Worm (Caenorhabditis elegans): ENCODE measurements around the gene C42D8.1.

C42D8.1 gene

DNA sequence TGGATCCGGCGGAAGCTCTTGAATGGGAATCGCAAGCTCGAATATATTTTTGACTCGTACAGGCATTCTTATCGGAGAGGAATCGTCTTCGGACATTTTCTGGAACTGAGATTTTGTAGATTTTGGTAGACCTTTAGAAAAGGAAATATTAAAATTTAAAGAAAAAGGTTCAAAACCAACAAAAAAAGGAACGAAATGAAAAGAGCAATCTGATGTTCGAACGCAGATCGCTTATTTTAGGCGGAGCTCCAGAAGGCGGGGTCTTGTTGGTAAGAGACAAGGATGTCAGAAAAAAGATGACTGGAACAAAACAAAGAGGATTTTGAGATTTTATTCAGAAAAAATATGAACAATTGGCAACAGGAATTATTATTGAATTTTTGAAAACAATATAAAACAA, 2.4 kb upstream of the C42D8.1 start, which contains the start of gene C42D8.9:
C42D8.9 (minus strand) TSS at position 101 of the 400 bp plus-strand sequence.
- TF ChIP-seq aly-1 (tag; optimal IDR thresholded peaks at IDR 0.05) (no peak), hmg-4 (GFP tag; optimal IDR thresholded peaks at IDR 0.05) (no peak), F13C5.2 (tag; optimal IDR thresholded peaks at IDR 0.05) (no peak), tra-4 (tag; optimal IDR thresholded peaks at IDR 0.05) (no peak), tbx-37 (GFP tag; conservative IDR thresholded peaks at IDR 0.05) (no peak), sea-1 (GFP tag; conservative IDR thresholded peaks at IDR 0.05) (no peak), ceh-36 (tag; optimal IDR thresholded peaks at IDR 0.05) (no peak), hmbx-1 (tag; optimal IDR thresholded peaks at IDR 0.05) (no peak), B0310.2 (tag; optimal IDR thresholded peaks at IDR 0.05) (no peak), flt-1 (GFP tag; IDR thresholded peaks at IDR 0.05) (no peak), ama-1 (optimal IDR thresholded peaks at IDR 0.05) (no peak), pes-1 (GFP tag; IDR thresholded peaks at IDR 0.05) (no peak), hnd-1 (tag; optimal IDR thresholded peaks at IDR 0.05) (no peak), tbx-11 (GFP tag; IDR thresholded peaks at IDR 0.05) (no peak), ets-7 (tag; optimal IDR thresholded peaks at IDR 0.05) (no peak), ceh-13 (GFP tag; optimal IDR thresholded peaks at IDR 0.05) (no peak), scrt-1 (GFP tag; IDR thresholded peaks at IDR 0.05) (no peak)

DNA sequence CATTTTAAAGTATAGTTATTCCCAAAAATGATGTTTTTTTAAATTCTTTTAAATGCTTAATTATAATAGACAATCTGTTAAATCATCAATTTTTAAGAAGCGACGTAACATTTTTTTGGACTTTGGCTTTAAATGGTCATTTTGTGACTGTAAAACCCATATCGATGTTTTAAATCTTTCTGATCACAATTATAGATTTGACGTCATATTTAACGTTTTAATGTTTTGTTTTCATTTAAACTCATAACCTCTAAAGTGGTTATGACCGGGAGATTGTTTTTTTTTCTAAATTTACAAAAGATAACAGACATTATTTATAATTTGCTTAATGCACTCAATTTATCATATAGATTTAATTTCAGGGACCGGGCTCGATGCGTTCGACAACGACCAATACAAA, 2.6 kb downstream of the C42D8.1 start:
- TF ChIP-seq ceh-13 (GFP tag; optimal IDR thresholded peaks at IDR 0.05) (no peak), ceh-36 (tag; optimal IDR thresholded peaks at IDR 0.05) (no peak), flt-1 (GFP tag; IDR thresholded peaks at IDR 0.05) (no peak), hnd-1 (tag; optimal IDR thresholded peaks at IDR 0.05) (no peak), ama-1 (optimal IDR thresholded peaks at IDR 0.05) (no peak), aly-1 (tag; optimal IDR thresholded peaks at IDR 0.05) (no peak), hmg-4 (GFP tag; optimal IDR thresholded peaks at IDR 0.05) (no peak), F13C5.2 (tag; optimal IDR thresholded peaks at IDR 0.05) (no peak), B0310.2 (tag; optimal IDR thresholded peaks at IDR 0.05) (no peak), tra-4 (tag; optimal IDR thresholded peaks at IDR 0.05) (no peak)

DNA sequence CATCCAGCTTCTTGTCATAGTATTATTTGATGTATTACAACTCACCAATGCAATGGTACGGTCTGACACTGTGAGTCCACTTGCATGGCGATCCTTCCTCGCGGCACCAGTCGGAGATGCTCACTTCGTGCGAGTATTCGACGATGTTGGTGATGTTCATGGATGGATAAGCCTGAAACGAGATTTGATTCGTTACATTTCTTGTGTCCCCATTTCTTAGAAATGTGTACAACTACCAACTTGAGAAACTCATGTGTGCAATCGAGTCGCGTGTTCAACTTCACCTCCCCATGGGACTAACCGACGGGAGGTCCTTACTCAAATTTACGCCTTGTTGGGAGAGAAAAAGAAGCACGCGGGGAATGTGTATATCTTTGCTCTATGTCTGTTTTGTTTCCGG, 6.2 kb downstream of the C42D8.1 start:
- no peak for TF ChIP-seq hnd-1 (tag; optimal IDR thresholded peaks at IDR 0.05)
- TF ChIP-seq ceh-13 (GFP tag; optimal IDR thresholded peaks at IDR 0.05): no peak
- no peak for TF ChIP-seq pes-1 (GFP tag; IDR thresholded peaks at IDR 0.05)
- TF ChIP-seq ets-7 (tag; optimal IDR thresholded peaks at IDR 0.05): no peak
- TF ChIP-seq hmg-4 (GFP tag; optimal IDR thresholded peaks at IDR 0.05): no peak
- no peak for TF ChIP-seq ceh-36 (tag; optimal IDR thresholded peaks at IDR 0.05)
- TF ChIP-seq hmbx-1 (tag; optimal IDR thresholded peaks at IDR 0.05): no peak
- no peak for TF ChIP-seq flt-1 (GFP tag; IDR thresholded peaks at IDR 0.05)
- no peak for TF ChIP-seq F13C5.2 (tag; optimal IDR thresholded peaks at IDR 0.05)
- no peak for TF ChIP-seq tra-4 (tag; optimal IDR thresholded peaks at IDR 0.05)
- TF ChIP-seq tbx-37 (GFP tag; conservative IDR thresholded peaks at IDR 0.05): no peak
- no peak for TF ChIP-seq scrt-1 (GFP tag; IDR thresholded peaks at IDR 0.05)

DNA sequence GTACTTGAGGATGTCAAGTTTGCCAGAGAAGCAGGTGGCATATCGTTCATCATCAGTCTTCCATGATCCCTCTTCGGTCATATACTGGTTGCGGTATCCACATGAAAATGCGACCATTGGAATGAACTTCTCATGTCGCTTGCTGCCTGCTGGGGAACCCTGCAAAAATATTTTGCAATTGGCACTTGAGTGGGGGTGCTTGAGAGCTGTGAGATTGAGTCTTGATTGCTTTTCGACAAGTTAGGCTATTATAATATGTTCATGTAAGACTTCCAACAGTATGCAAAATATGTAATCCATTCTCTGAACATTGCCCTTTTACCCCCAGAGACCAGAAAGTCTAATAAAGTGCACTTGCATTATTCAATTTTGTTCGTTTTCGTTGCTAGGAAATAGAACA, 6.9 kb downstream of the C42D8.1 start:
- TF ChIP-seq ceh-13 (GFP tag; optimal IDR thresholded peaks at IDR 0.05) (no peak), tbx-37 (GFP tag; conservative IDR thresholded peaks at IDR 0.05) (no peak), ama-1 (optimal IDR thresholded peaks at IDR 0.05) (no peak), hnd-1 (tag; optimal IDR thresholded peaks at IDR 0.05) (no peak), ceh-36 (tag; optimal IDR thresholded peaks at IDR 0.05) (no peak), hmbx-1 (tag; optimal IDR thresholded peaks at IDR 0.05) (no peak), tbx-11 (GFP tag; IDR thresholded peaks at IDR 0.05) (no peak)

DNA sequence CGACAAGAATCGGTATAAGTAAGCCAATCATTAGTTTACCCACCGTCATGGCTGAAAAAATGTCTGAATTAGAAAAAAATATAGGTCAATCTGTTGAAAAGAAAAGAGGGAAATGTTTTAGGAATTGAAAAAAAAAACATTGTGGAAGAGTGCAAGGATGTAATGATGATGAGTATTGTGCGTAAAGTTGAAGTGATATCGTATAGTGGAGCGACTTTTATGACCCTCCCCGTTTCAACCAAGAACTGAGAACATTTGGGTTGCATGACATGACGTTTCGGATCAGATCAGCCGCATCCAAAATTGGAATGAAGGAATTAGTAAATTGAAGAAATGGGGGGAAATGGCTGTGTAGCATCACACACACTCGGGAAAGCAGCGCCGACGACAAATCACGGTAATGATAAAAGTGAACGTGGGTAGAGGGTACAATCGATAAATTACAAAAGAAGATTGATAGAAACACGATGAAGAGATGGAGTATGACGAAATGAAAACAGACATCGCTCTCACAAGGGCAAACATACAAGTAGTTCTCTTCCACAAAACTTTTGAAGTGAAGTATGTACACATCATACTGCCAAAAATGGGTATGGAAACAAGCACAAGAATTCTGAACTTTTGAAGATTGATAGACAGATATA, 7.6 kb downstream of the C42D8.1 start, which contains the start of gene apl-1:
apl-1 (minus strand) TSS at position 51 of the 644 bp plus-strand sequence.
- no peak for TF ChIP-seq pes-1 (GFP tag; IDR thresholded peaks at IDR 0.05)
- TF ChIP-seq ama-1 (optimal IDR thresholded peaks at IDR 0.05): no peak
- no peak for TF ChIP-seq F13C5.2 (tag; optimal IDR thresholded peaks at IDR 0.05)
- no peak for TF ChIP-seq tbx-37 (GFP tag; conservative IDR thresholded peaks at IDR 0.05)
- no peak for TF ChIP-seq hmbx-1 (tag; optimal IDR thresholded peaks at IDR 0.05)
- TF ChIP-seq hmg-4 (GFP tag; optimal IDR thresholded peaks at IDR 0.05): no peak
- no peak for TF ChIP-seq tra-4 (tag; optimal IDR thresholded peaks at IDR 0.05)
- no peak for TF ChIP-seq ceh-36 (tag; optimal IDR thresholded peaks at IDR 0.05)
- TF ChIP-seq ceh-13 (GFP tag; optimal IDR thresholded peaks at IDR 0.05): no peak
- no peak for TF ChIP-seq hnd-1 (tag; optimal IDR thresholded peaks at IDR 0.05)
- no peak for TF ChIP-seq sea-1 (GFP tag; conservative IDR thresholded peaks at IDR 0.05)
- no peak for TF ChIP-seq flt-1 (GFP tag; IDR thresholded peaks at IDR 0.05)
- no peak for TF ChIP-seq aly-1 (tag; optimal IDR thresholded peaks at IDR 0.05)
- TF ChIP-seq ets-7 (tag; optimal IDR thresholded peaks at IDR 0.05): no peak
- no peak for TF ChIP-seq B0310.2 (tag; optimal IDR thresholded peaks at IDR 0.05)
- TF ChIP-seq scrt-1 (GFP tag; IDR thresholded peaks at IDR 0.05): no peak
- TF ChIP-seq tbx-11 (GFP tag; IDR thresholded peaks at IDR 0.05): no peak

DNA sequence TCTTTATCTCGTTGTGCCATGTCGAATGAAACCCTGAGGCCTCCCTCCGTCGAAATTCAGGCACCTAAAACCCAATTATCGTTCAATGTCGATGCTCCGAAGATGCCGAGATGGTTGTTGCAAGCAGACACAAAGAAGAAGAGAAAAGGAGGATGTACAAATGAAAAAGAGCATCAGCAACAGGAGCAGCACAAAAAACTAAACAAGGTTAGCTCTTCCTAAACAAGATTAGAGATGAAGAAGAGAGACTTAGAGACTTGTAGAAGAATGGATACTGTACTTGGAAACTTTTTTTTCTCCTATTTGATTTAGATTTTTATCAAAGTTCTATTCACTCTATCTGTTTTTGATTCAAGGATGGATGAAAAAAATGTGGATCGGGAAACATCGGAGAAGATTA, 8.3 kb downstream of the C42D8.1 start:
- TF ChIP-seq hmbx-1 (tag; optimal IDR thresholded peaks at IDR 0.05): no peak
- TF ChIP-seq tra-4 (tag; optimal IDR thresholded peaks at IDR 0.05): no peak
- TF ChIP-seq tbx-37 (GFP tag; conservative IDR thresholded peaks at IDR 0.05): no peak
- no peak for TF ChIP-seq hmg-4 (GFP tag; optimal IDR thresholded peaks at IDR 0.05)
- no peak for TF ChIP-seq hnd-1 (tag; optimal IDR thresholded peaks at IDR 0.05)
- TF ChIP-seq ceh-36 (tag; optimal IDR thresholded peaks at IDR 0.05): no peak
- no peak for TF ChIP-seq pes-1 (GFP tag; IDR thresholded peaks at IDR 0.05)
- TF ChIP-seq sea-1 (GFP tag; conservative IDR thresholded peaks at IDR 0.05): no peak
- TF ChIP-seq ets-7 (tag; optimal IDR thresholded peaks at IDR 0.05): no peak
- TF ChIP-seq aly-1 (tag; optimal IDR thresholded peaks at IDR 0.05): no peak
- no peak for TF ChIP-seq B0310.2 (tag; optimal IDR thresholded peaks at IDR 0.05)
- no peak for TF ChIP-seq flt-1 (GFP tag; IDR thresholded peaks at IDR 0.05)
- TF ChIP-seq F13C5.2 (tag; optimal IDR thresholded peaks at IDR 0.05): no peak
- TF ChIP-seq tbx-11 (GFP tag; IDR thresholded peaks at IDR 0.05): no peak
- no peak for TF ChIP-seq ceh-13 (GFP tag; optimal IDR thresholded peaks at IDR 0.05)
- no peak for TF ChIP-seq scrt-1 (GFP tag; IDR thresholded peaks at IDR 0.05)
- no peak for TF ChIP-seq ama-1 (optimal IDR thresholded peaks at IDR 0.05)

DNA sequence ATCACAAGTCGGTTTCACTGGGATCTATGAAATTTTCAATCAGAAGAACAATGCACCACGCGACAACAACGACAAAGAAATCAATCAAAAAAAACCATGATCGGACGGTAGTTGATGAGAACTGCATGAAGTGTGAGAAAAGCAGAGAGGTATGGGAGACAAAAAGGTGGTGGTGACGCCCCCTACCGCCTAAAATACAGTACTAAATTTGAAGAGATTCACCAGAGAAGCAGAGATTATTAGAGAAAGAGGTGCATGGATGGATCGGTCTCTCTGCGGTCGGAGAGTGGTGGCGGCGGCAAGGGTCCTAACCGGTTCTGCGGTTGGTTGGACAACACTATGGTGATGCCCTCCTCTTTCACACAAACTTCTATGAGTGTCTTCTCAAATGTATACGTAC, 9.9 kb downstream of the C42D8.1 start:
- no peak for TF ChIP-seq sea-1 (GFP tag; conservative IDR thresholded peaks at IDR 0.05)
- TF ChIP-seq scrt-1 (GFP tag; IDR thresholded peaks at IDR 0.05): no peak
- TF ChIP-seq ets-7 (tag; optimal IDR thresholded peaks at IDR 0.05): no peak
